Worm (Caenorhabditis elegans) whole organism, L2 larva: ENCODE results near the gene ssr-2.

ENCODE experiments used
- lin-13 ChIP-seq: fragments of 150-350 bp; optimal IDR thresholded peaks from 2 replicates; lab custom pipeline; 2014; ENCODE audit warnings: missing biosample characterization, missing genetic modification reagents, missing genetic modification characterization
- mab-5 ChIP-seq: fragments of 150-350 bp; optimal IDR thresholded peaks from 2 replicates; lab custom pipeline; 2014; ENCODE audit warnings: missing biosample characterization, missing genetic modification characterization
- nhr-12 ChIP-seq: fragments of 150-350 bp; optimal IDR thresholded peaks from 2 replicates; lab custom pipeline; 2014; ENCODE audit warnings: missing biosample characterization, missing genetic modification characterization
- nhr-77 ChIP-seq: fragments of 150-350 bp; optimal IDR thresholded peaks from 2 replicates; lab custom pipeline; 2014; ENCODE audit warnings: missing biosample characterization, missing genetic modification characterization
- skn-1 ChIP-seq: sonication (generic microtip); optimal IDR thresholded peaks from 2 replicates; lab custom pipeline; 2017; ENCODE audit warnings: missing biosample characterization, missing genetic modification characterization
- unc-62 ChIP-seq: fragments of 150-350 bp; optimal IDR thresholded peaks from 2 replicates; lab custom pipeline; 2014; ENCODE audit warnings: missing biosample characterization, missing genetic modification reagents, missing genetic modification characterization

DNA sequence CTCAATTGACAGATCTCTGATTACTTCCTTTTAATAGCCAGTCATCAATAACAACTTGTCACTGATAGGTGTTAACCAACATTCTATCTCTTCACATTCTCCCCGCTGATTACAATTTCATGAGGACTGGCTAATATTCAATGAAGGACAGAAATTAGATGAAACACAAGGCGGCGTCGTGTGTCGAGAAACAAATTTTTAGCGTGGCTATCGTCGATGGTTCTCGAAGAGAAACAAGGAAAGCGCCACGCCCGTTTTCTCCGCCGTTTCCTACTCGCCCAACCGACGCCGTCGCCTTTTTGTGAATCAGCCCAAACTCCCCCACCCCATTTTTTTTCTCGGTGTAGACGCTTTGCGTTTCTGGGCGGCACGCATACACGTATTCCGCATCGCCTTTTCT lies 36.4 kb upstream of the ssr-2 start, which contains the start of gene F53B3.6:
- TF ChIP-seq skn-1 (tag; lab: Kevin White, UChicago): no peak
- TF ChIP-seq unc-62 (GFP tag; lab: Kevin White, UChicago): no peak
- TF ChIP-seq nhr-12: no peak
- no peak for TF ChIP-seq lin-13 (GFP tag; lab: Kevin White, UChicago)
- TF ChIP-seq nhr-77 (tag; lab: Kevin White, UChicago): no peak
- no peak for TF ChIP-seq mab-5 (tag; lab: Kevin White, UChicago)
